Worm (Caenorhabditis elegans) whole organism, late embryonic: ENCODE data around the gene irld-27.

Source experiments
- Y22D7AL.16 ChIP-seq: sonication (generic microtip); optimal IDR thresholded peaks from 2 replicates; lab custom pipeline; 2016; ENCODE audit warnings: missing genetic modification characterization, missing compliant biosample characterization
- ceh-22 ChIP-seq: sonication (generic microtip); optimal IDR thresholded peaks from 2 replicates; lab custom pipeline; 2017; ENCODE audit warnings: missing biosample characterization, missing genetic modification characterization
- elt-2 ChIP-seq: sonication (generic microtip); optimal IDR thresholded peaks from 2 replicates; lab custom pipeline; 2016; ENCODE audit warnings: missing genetic modification reagents, missing genetic modification characterization, missing compliant biosample characterization
- hlh-30 ChIP-seq: sonication (generic microtip); optimal IDR thresholded peaks from 2 replicates; lab custom pipeline; 2017; ENCODE audit warnings: antibody characterized with exemption, missing genetic modification characterization, missing compliant biosample characterization; ENCODE audit not compliant: insufficient read depth
- hlh-8 ChIP-seq: sonication (generic microtip); optimal IDR thresholded peaks from 2 replicates; lab custom pipeline; 2016; ENCODE audit warnings: missing genotype, missing genetic modification characterization, missing compliant biosample characterization
- nfya-1 ChIP-seq: sonication (generic microtip); optimal IDR thresholded peaks from 2 replicates; lab custom pipeline; 2017; ENCODE audit warnings: missing genetic modification characterization, mild to moderate bottlenecking, missing compliant biosample characterization, antibody characterized with exemption, moderate library complexity
- nhr-11 ChIP-seq: fragments of 150-350 bp; optimal IDR thresholded peaks from 2 replicates; lab custom pipeline; 2014; ENCODE audit warnings: missing biosample characterization, missing genetic modification characterization
- pax-1 ChIP-seq: fragments of 150-350 bp; optimal IDR thresholded peaks from 2 replicates; lab custom pipeline; 2014; ENCODE audit warnings: missing biosample characterization, missing genetic modification characterization
- pha-2 ChIP-seq: sonication (generic microtip); optimal IDR thresholded peaks from 2 replicates; lab custom pipeline; 2017; ENCODE audit warnings: mild to moderate bottlenecking, missing genetic modification characterization, missing compliant biosample characterization
- ref-2 ChIP-seq: sonication (generic microtip); optimal IDR thresholded peaks from 2 replicates; lab custom pipeline; 2016; ENCODE audit warnings: missing genetic modification characterization, missing compliant biosample characterization
- unc-3 ChIP-seq, 2 experiments: fragments of 200-800 bp in 1 of 2; sonication (Bioruptor generic) in 1 of 2; sonication (generic microtip) in 1 of 2; conservative IDR thresholded peaks in 1 of 2; optimal IDR thresholded peaks in 1 of 2; 2 replicates each; pipeline versions ENCODE4 v1.3.6 to Lab custom; 2016 to 2022; ENCODE audit warnings: missing compliant biosample characterization in 2 of 2, missing genetic modification characterization in 2 of 2, missing genetic modification reagents in 1 of 2
- unc-55 ChIP-seq: sonication (generic microtip); optimal IDR thresholded peaks from 2 replicates; lab custom pipeline; 2017; ENCODE audit warnings: missing biosample characterization, missing genetic modification reagents, missing genetic modification characterization

ce11 chrII:3313442-3313841 lies 18.7 kb upstream of the irld-27 start, which contains the start of gene F39E9.6:
- TF ChIP-seq unc-3 (GFP tag; conservative IDR thresholded peaks at IDR 0.05; lab: Robert Waterston, UW) (no peak), unc-3 (tag; optimal IDR thresholded peaks at IDR 0.05; lab: Kevin White, UChicago) (no peak), ref-2 (tag; lab: Kevin White, UChicago) (no peak), hlh-8 (tag; lab: Kevin White, UChicago) (no peak), unc-55 (GFP tag; lab: Kevin White, UChicago) (no peak), nhr-11 (no peak), hlh-30 (tag; lab: Kevin White, UChicago) (no peak), ceh-22 (tag; lab: Kevin White, UChicago) (no peak), pax-1 (tag; lab: Kevin White, UChicago) (no peak), nfya-1 (tag; lab: Kevin White, UChicago) (no peak), pha-2 (tag; lab: Kevin White, UChicago) (no peak), elt-2 (tag; lab: Kevin White, UChicago) (no peak), Y22D7AL.16 (tag; lab: Kevin White, UChicago) (no peak)
